Fruit fly (Drosophila melanogaster): ENCODE results near the gene BORCS5.

Gene BORCS5

DNA sequence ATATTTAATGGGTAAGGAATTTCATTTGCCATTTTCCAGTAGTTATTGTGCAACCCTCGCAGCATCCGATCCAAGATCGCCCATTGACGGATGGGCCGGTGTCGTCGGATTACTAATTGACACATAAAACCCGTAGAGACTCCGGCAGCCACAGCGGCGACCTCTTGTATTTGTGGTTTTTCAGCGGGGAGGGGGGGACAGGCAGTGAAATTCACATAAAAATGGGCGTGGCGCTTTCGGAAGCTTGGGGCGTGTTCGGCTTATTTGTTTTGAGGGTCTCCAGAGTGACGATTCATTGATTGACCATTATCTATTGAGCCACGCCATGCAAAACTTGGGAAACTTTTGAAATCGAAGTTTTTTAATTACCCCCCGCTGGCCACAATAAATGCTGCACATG lies 23.3 kb downstream of the BORCS5 start:
- TF ChIP-seq Blimp-1 (GFP tag; optimal IDR thresholded peaks at IDR 0.05) (no peak), acj6 (GFP tag; optimal IDR thresholded peaks at IDR 0.05) (no peak), fkh (GFP tag; optimal IDR thresholded peaks at IDR 0.05) (no peak), CG3032 (tag; optimal IDR thresholded peaks at IDR 0.05) (no peak), dsx (GFP tag; optimal IDR thresholded peaks at IDR 0.05; ENCODE audit: poor library complexity, severe bottlenecking) (no peak), CG10631 (GFP tag; optimal IDR thresholded peaks at IDR 0.05) (no peak), net (GFP tag; optimal IDR thresholded peaks at IDR 0.05) (no peak), CG31627 (GFP tag; optimal IDR thresholded peaks at IDR 0.05) (no peak)

dm6 chrX:11848507-11849264 lies 23.9 kb downstream of the BORCS5 start:
- TF ChIP-seq CG34406 (GFP tag; optimal IDR thresholded peaks at IDR 0.05) (peak; percentile 7), svp (GFP tag) (peak; percentile 10), Ets96B (tag; optimal IDR thresholded peaks at IDR 0.05) (no peak), fkh (GFP tag; optimal IDR thresholded peaks at IDR 0.05) (peak; percentile 26), net (GFP tag; optimal IDR thresholded peaks at IDR 0.05) (no peak), Eip78C (GFP tag) (peak; percentile 47), ss (GFP tag; optimal IDR thresholded peaks at IDR 0.05) (no peak), Blimp-1 (GFP tag; optimal IDR thresholded peaks at IDR 0.05) (peak; percentile 6)

DNA sequence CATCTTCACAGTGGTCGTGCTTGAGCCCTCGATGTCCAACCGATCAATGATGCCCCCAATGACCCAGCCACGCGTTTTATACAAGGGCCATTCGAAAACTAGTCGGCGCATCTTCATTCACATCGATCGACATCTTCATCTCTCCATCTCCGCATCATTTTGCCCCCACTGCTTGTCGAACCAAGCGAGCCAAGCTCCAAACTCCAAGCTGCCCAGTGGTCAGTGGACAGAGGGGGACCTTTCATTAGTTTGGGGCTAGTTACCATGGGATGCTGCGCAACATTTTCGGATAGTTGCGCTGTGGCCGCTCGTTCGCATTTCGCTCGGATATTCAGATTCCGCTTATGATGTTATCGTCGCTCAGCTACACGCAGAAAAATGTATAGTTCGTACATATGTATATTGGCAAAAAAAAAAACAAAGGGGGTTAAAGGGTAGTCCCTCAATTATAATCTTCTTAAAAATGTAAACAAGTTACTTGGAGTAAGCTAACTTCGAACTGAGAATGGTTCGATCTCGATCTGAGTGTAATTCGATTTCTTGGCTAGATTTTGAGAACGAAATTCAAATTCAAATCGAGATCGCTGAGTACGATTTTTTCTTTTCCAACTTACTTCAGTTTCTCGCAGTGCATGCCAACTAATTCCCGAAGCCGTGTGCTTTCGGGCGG lies 26.4 kb downstream of the BORCS5 start, which contains the start of gene CG15740:
Gene CG15740, minus strand, starts transcription at position 51 of the 670 bp plus-strand sequence.
- TF ChIP-seq achi (GFP tag; optimal IDR thresholded peaks at IDR 0.05) (no peak), Hr4 (GFP tag; optimal IDR thresholded peaks at IDR 0.05) (peak; percentile 4), CG15336 (GFP tag; IDR thresholded peaks at IDR 0.05) (peak; percentile 36), CG6163 (GFP tag; IDR thresholded peaks at IDR 0.05) (0 out of 3 replicates have a peak, but pooled peaks have one; percentile 24), OdsH (GFP tag; optimal IDR thresholded peaks at IDR 0.05) (peak; percentile 1), Eip78C (GFP tag) (peak; percentile 68)

- TF ChIP-seq Eip78C (GFP tag) (peak; percentile 14), CG34406 (GFP tag; optimal IDR thresholded peaks at IDR 0.05) (no peak), CG9139 (GFP tag; optimal IDR thresholded peaks at IDR 0.05) (no peak), dsx (GFP tag; optimal IDR thresholded peaks at IDR 0.05; ENCODE audit: poor library complexity, severe bottlenecking) (no peak), fkh (GFP tag; optimal IDR thresholded peaks at IDR 0.05) (no peak), CG8632 (GFP tag; optimal IDR thresholded peaks at IDR 0.05) (no peak), lz (GFP tag; optimal IDR thresholded peaks at IDR 0.05) (no peak), CG10631 (GFP tag; optimal IDR thresholded peaks at IDR 0.05) (no peak)
Measured at dm6 chrX:11841702-11842378, 30.7 kb downstream of the BORCS5 start.

DNA sequence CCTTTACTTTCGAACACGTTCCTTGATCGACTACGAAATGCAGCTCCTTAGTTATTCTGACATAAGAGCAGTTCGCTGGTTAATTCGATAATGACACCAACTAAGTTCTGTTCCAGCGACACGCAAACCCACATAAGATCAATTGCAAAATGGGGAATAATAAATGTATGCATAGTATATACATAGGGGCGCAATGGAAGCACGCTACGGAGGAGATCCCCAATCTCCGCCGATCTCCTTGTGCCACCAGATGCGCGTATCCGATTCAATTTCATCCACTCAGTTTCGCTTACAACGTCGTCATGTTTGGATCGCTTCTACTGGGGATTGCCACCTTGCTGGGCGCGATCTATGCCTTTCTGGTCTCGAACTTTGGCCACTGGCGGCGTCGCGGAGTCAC lies 33.3 kb downstream of the BORCS5 start, which contains the start of gene Cyp28c1:
Gene Cyp28c1, plus strand, starts transcription at position 301 of the 400 bp plus-strand sequence.
- TF ChIP-seq spab (GFP tag; optimal IDR thresholded peaks at IDR 0.05) (no peak), CG15336 (GFP tag; IDR thresholded peaks at IDR 0.05) (no peak), Ets21C (GFP tag; optimal IDR thresholded peaks at IDR 0.05) (no peak), CG10669 (GFP tag; optimal IDR thresholded peaks at IDR 0.05) (no peak)

- TF ChIP-seq CG7368 (GFP tag; optimal IDR thresholded peaks at IDR 0.05): no peak
- TF ChIP-seq Blimp-1 (GFP tag; optimal IDR thresholded peaks at IDR 0.05): no peak
- TF ChIP-seq CG6792 (GFP tag; optimal IDR thresholded peaks at IDR 0.05): no peak
- no peak for TF ChIP-seq Hr39 (GFP tag; optimal IDR thresholded peaks at IDR 0.05)
- no peak for TF ChIP-seq CG8119 (GFP tag; IDR thresholded peaks at IDR 0.05)
- TF ChIP-seq Sox14 (GFP tag; optimal IDR thresholded peaks at IDR 0.05): no peak
- no peak for TF ChIP-seq CG11902 (GFP tag; optimal IDR thresholded peaks at IDR 0.05)
Measured at dm6 chrX:11837926-11838325, 34.7 kb downstream of the BORCS5 start, which contains the start of gene CG15741. Gene CG15741 (minus strand): TSS chrX:11838026.
